Fruit fly (Drosophila melanogaster) whole organism, wandering third instar larva: ENCODE results near the gene pHCl-1.

ENCODE experiments used
- Abd-B ChIP-seq: fragments of >200 bp; optimal IDR thresholded peaks from 2 replicates; lab custom pipeline; 2017; ENCODE audit warnings: missing biosample characterization, missing genetic modification characterization
- CG9705 ChIP-seq: fragments of 200-800 bp; sonication (Bioruptor generic); optimal IDR thresholded peaks from 2 replicates; lab custom pipeline; 2018; ENCODE audit warnings: missing biosample characterization, mild to moderate bottlenecking, missing genetic modification characterization
- CrebA ChIP-seq: fragments of 200-800 bp; sonication (Bioruptor generic); optimal IDR thresholded peaks from 2 replicates; lab custom pipeline; 2016; ENCODE audit warnings: missing biosample characterization, mild to moderate bottlenecking, missing genetic modification characterization, borderline replicate concordance
- Hr83 ChIP-seq: fragments of 200-300 bp; sonication (Bioruptor generic); optimal IDR thresholded peaks from 2 replicates; lab custom pipeline; 2016; ENCODE audit warnings: missing biosample characterization, mild to moderate bottlenecking, missing genetic modification characterization, moderate library complexity; ENCODE audit not compliant: poor library complexity, severe bottlenecking
- OdsH ChIP-seq: fragments of 200-800 bp; sonication (Bioruptor generic); optimal IDR thresholded peaks from 2 replicates; lab custom pipeline; 2016; ENCODE audit warnings: missing biosample characterization, mild to moderate bottlenecking, missing genetic modification characterization
- dsf ChIP-seq: sonication (Bioruptor generic); optimal IDR thresholded peaks from 2 replicates; lab custom pipeline; 2016; ENCODE audit warnings: missing biosample characterization, missing genetic modification characterization, borderline replicate concordance
- ey ChIP-seq: fragments of 200-800 bp; sonication (Bioruptor generic); optimal IDR thresholded peaks from 2 replicates; lab custom pipeline; 2016; ENCODE audit warnings: missing biosample characterization, missing genetic modification characterization
- psq ChIP-seq: fragments of 200-800 bp; sonication (Bioruptor generic); optimal IDR thresholded peaks from 3 replicates; lab custom pipeline; 2017; ENCODE audit warnings: missing biosample characterization, mild to moderate bottlenecking, missing genetic modification characterization, moderate library complexity

- TF ChIP-seq OdsH (GFP tag; lab: Kevin White, UChicago) (no peak), Abd-B (GFP tag; lab: Kevin White, UChicago) (no peak), CG9705 (GFP tag; lab: Kevin White, UChicago) (no peak), dsf (GFP tag; lab: Kevin White, UChicago) (no peak), psq (GFP tag; lab: Kevin White, UChicago) (no peak), ey (GFP tag; lab: Kevin White, UChicago) (no peak), CrebA (GFP tag; lab: Kevin White, UChicago) (no peak), Hr83 (GFP tag; lab: Kevin White, UChicago) (no peak)
Observed at dm6 chr3L:15823780-15824423, 74.9 kb downstream of the pHCl-1 start.
